Fruit fly (Drosophila melanogaster) whole organism, embryonic: ENCODE measurements around the gene dib.
A peak's percentile ranks its signal among the peaks of the same experiment; 100 is the strongest.

ENCODE experiments used
- Ada2b ChIP-seq: fragments of 200-800 bp; sonication (Bioruptor generic); IDR thresholded peaks from 2 replicates; pipeline ENCODE4 v1.3.6; 2022; ENCODE audit warnings: missing biosample characterization, missing genetic modification characterization
- B-H1 ChIP-seq: fragments of 200-800 bp; sonication (Bioruptor generic); IDR thresholded peaks from 3 replicates; pipeline ENCODE4 v1.3.6; 2022; ENCODE audit warnings: missing biosample characterization, missing genetic modification characterization
- BEAF-32 ChIP-seq: fragments of 200-800 bp; sonication (Bioruptor generic); optimal IDR thresholded peaks from 3 replicates; lab custom pipeline; 2017; ENCODE audit warnings: missing biosample characterization, missing genetic modification characterization, mild to moderate bottlenecking, moderate library complexity, missing genetic modification reagents
- C15 ChIP-seq: fragments of 200-800 bp; sonication (Bioruptor generic); IDR thresholded peaks from 3 replicates; pipeline ENCODE4 v1.3.6; 2022; ENCODE audit warnings: missing biosample characterization, missing genetic modification characterization
- CG11247 ChIP-seq: fragments of 200-800 bp; sonication (Bioruptor generic); IDR thresholded peaks from 2 replicates; pipeline ENCODE4 v1.3.6; 2022; ENCODE audit warnings: missing biosample characterization, missing genetic modification characterization
- CG11456 ChIP-seq: fragments of 200-800 bp; sonication (Bioruptor generic); IDR thresholded peaks from 3 replicates; pipeline ENCODE4 v1.3.6; 2022; ENCODE audit warnings: missing biosample characterization, missing genetic modification characterization
- CG12299 ChIP-seq: fragments of 200-800 bp; sonication (Bioruptor generic); optimal IDR thresholded peaks from 2 replicates; lab custom pipeline; 2018; ENCODE audit warnings: missing biosample characterization, mild to moderate bottlenecking, missing genetic modification characterization
- CG14014 ChIP-seq: fragments of 200-800 bp; sonication (Bioruptor generic); IDR thresholded peaks from 2 replicates; pipeline ENCODE4 v1.3.6; 2022; ENCODE audit warnings: missing biosample characterization, missing genetic modification characterization
- CG14710 ChIP-seq: fragments of 200-800 bp; sonication (Bioruptor generic); optimal IDR thresholded peaks from 3 replicates; lab custom pipeline; 2019; ENCODE audit warnings: missing biosample characterization, mild to moderate bottlenecking, missing genetic modification characterization, moderate library complexity
- CG1602 ChIP-seq: fragments of 200-800 bp; sonication (Bioruptor generic); optimal IDR thresholded peaks from 3 replicates; lab custom pipeline; 2016; ENCODE audit warnings: missing biosample characterization, missing genetic modification characterization
- CG18262 ChIP-seq: fragments of 200-800 bp; optimal IDR thresholded peaks from 3 replicates; lab custom pipeline; 2019; ENCODE audit warnings: missing biosample characterization, mild to moderate bottlenecking, missing genetic modification characterization, moderate library complexity
- CG18476 ChIP-seq: fragments of 200-800 bp; sonication (Bioruptor generic); optimal IDR thresholded peaks from 2 replicates; lab custom pipeline; 2016; ENCODE audit warnings: missing biosample characterization, mild to moderate bottlenecking, missing genetic modification characterization
- CG2202 ChIP-seq: fragments of 200-800 bp; sonication (Bioruptor generic); optimal IDR thresholded peaks from 2 replicates; lab custom pipeline; 2018; ENCODE audit warnings: missing biosample characterization, mild to moderate bottlenecking, missing genetic modification characterization
- CG4328 ChIP-seq: fragments of 200-800 bp; sonication (Bioruptor generic); optimal IDR thresholded peaks from 3 replicates; lab custom pipeline; 2017; ENCODE audit warnings: missing biosample characterization, missing genetic modification reagents, missing genetic modification characterization
- CG5953 ChIP-seq: fragments of 200-800 bp; sonication (Bioruptor generic); IDR thresholded peaks from 2 replicates; pipeline ENCODE4 v1.3.6; 2022; ENCODE audit warnings: missing biosample characterization, missing genetic modification characterization
- CG6813 ChIP-seq: fragments of 200-800 bp; sonication (Bioruptor generic); optimal IDR thresholded peaks from 2 replicates; lab custom pipeline; 2017; ENCODE audit warnings: missing biosample characterization, missing genetic modification characterization, mild to moderate bottlenecking, moderate library complexity, missing genetic modification reagents
- CG7928 ChIP-seq: fragments of 200-800 bp; sonication (Bioruptor generic); optimal IDR thresholded peaks from 2 replicates; lab custom pipeline; 2017; ENCODE audit warnings: missing biosample characterization, mild to moderate bottlenecking, missing genetic modification characterization
- CG8388 ChIP-seq: fragments of 200-800 bp; sonication (Bioruptor generic); optimal IDR thresholded peaks from 2 replicates; lab custom pipeline; 2019; ENCODE audit warnings: missing biosample characterization, mild to moderate bottlenecking, missing genetic modification characterization, moderate library complexity
- CoRest ChIP-seq: fragments of 200-800 bp; sonication (Bioruptor generic); optimal IDR thresholded peaks from 3 replicates; lab custom pipeline; 2018; ENCODE audit warnings: missing biosample characterization, mild to moderate bottlenecking, missing genetic modification characterization, moderate library complexity
- Dbx ChIP-seq: fragments of 200-800 bp; sonication (Bioruptor generic); IDR thresholded peaks from 3 replicates; pipeline ENCODE4 v1.3.6; 2022; ENCODE audit warnings: missing biosample characterization, missing genetic modification characterization
- Dip2 ChIP-seq: fragments of 200-800 bp; sonication (Bioruptor generic); IDR thresholded peaks from 2 replicates; pipeline ENCODE4 v1.3.6; 2022; ENCODE audit warnings: missing biosample characterization, missing genetic modification characterization
- Dp ChIP-seq: fragments of 200-800 bp; sonication (Bioruptor generic); optimal IDR thresholded peaks from 2 replicates; lab custom pipeline; 2018; ENCODE audit warnings: missing biosample characterization, mild to moderate bottlenecking, missing genetic modification characterization, moderate library complexity
- Elba2 ChIP-seq: fragments of 200-800 bp; sonication (Bioruptor generic); optimal IDR thresholded peaks from 3 replicates; lab custom pipeline; 2016; ENCODE audit warnings: missing biosample characterization, missing genetic modification characterization
- HLH4C ChIP-seq: fragments of 200-800 bp; sonication (Bioruptor generic); IDR thresholded peaks from 3 replicates; pipeline ENCODE4 v1.3.6; 2022; ENCODE audit warnings: missing biosample characterization, missing genetic modification characterization; ENCODE audit not compliant: partially characterized antibody
- Hand ChIP-seq: fragments of 200-800 bp; sonication (Bioruptor generic); optimal IDR thresholded peaks from 2 replicates; lab custom pipeline; 2017; ENCODE audit warnings: mild to moderate bottlenecking, missing biosample characterization, missing genetic modification reagents, missing genetic modification characterization
- NFAT ChIP-seq: fragments of 200-800 bp; sonication (Bioruptor generic); IDR thresholded peaks from 2 replicates; pipeline ENCODE4 v1.3.6; 2022; ENCODE audit warnings: missing biosample characterization, missing genetic modification characterization
- Opbp ChIP-seq: fragments of 200-800 bp; sonication (Bioruptor generic); IDR thresholded peaks from 3 replicates; pipeline ENCODE4 v1.3.6; 2022; ENCODE audit warnings: missing biosample characterization, missing genetic modification characterization; ENCODE audit not compliant: partially characterized antibody
- Tbp ChIP-seq: fragments of >200 bp; optimal IDR thresholded peaks from 2 replicates; lab custom pipeline; 2018; ENCODE audit warnings: missing biosample characterization, missing genetic modification characterization
- Vsx1 ChIP-seq: fragments of 200-800 bp; sonication (Bioruptor generic); optimal IDR thresholded peaks from 2 replicates; lab custom pipeline; 2017; ENCODE audit warnings: missing biosample characterization, mild to moderate bottlenecking, missing genetic modification characterization, missing genetic modification reagents
- abd-A ChIP-seq: fragments of 200-800 bp; sonication (Bioruptor generic); optimal IDR thresholded peaks from 3 replicates; lab custom pipeline; 2019; ENCODE audit warnings: missing biosample characterization, mild to moderate bottlenecking, missing genetic modification characterization, moderate library complexity
- ac ChIP-seq: fragments of 200-800 bp; sonication (Bioruptor generic); optimal IDR thresholded peaks from 3 replicates; lab custom pipeline; 2017; ENCODE audit warnings: missing biosample characterization, mild to moderate bottlenecking, missing genetic modification characterization
- caup ChIP-seq: fragments of 200-800 bp; sonication (Bioruptor generic); optimal IDR thresholded peaks from 3 replicates; lab custom pipeline; 2017; ENCODE audit warnings: missing biosample characterization, mild to moderate bottlenecking, missing genetic modification characterization, moderate library complexity; ENCODE audit not compliant: severe bottlenecking
- cg ChIP-seq: fragments of 200-800 bp; sonication (Bioruptor generic); optimal IDR thresholded peaks from 3 replicates; lab custom pipeline; 2019; ENCODE audit warnings: missing biosample characterization, mild to moderate bottlenecking, missing genetic modification characterization, moderate library complexity
- chif ChIP-seq, 2 experiments: fragments of 200-800 bp; sonication (Bioruptor generic); optimal IDR thresholded peaks; 3 replicates each; lab custom pipeline; 2016; ENCODE audit warnings: missing biosample characterization in 2 of 2, missing genetic modification characterization in 2 of 2
- cwo ChIP-seq: fragments of 200-800 bp; sonication (Bioruptor generic); optimal IDR thresholded peaks from 3 replicates; lab custom pipeline; 2017; ENCODE audit warnings: missing biosample characterization, missing genetic modification characterization, mild to moderate bottlenecking, moderate library complexity, missing genetic modification reagents
- en ChIP-seq: fragments of 200-800 bp; sonication (Bioruptor generic); optimal IDR thresholded peaks from 2 replicates; lab custom pipeline; 2016; ENCODE audit warnings: missing biosample characterization, missing genetic modification characterization
- esg ChIP-seq: fragments of 200-800 bp; sonication (Bioruptor generic); conservative IDR thresholded peaks from 2 replicates; pipeline ENCODE4 v1.3.6; 2022; ENCODE audit warnings: missing biosample characterization, missing genetic modification characterization
- hb ChIP-seq: fragments of 200-800 bp; sonication (Bioruptor generic); IDR thresholded peaks from 3 replicates; pipeline ENCODE4 v1.3.6; 2022; ENCODE audit warnings: missing biosample characterization, missing genetic modification characterization; ENCODE audit not compliant: partially characterized antibody
- knrl ChIP-seq: fragments of 200-800 bp; sonication (Bioruptor generic); IDR thresholded peaks from 3 replicates; pipeline ENCODE4 v1.3.6; 2022; ENCODE audit warnings: missing biosample characterization, missing genetic modification characterization; ENCODE audit not compliant: partially characterized antibody
- org-1 ChIP-seq: fragments of 200-800 bp; sonication (Bioruptor generic); optimal IDR thresholded peaks from 2 replicates; lab custom pipeline; 2017; ENCODE audit warnings: missing biosample characterization, missing genetic modification characterization
- pros ChIP-seq: fragments of 200-800 bp; sonication (Bioruptor generic); optimal IDR thresholded peaks from 3 replicates; lab custom pipeline; 2019; ENCODE audit warnings: missing biosample characterization, mild to moderate bottlenecking, missing genetic modification characterization, moderate library complexity
- row ChIP-seq: fragments of 200-800 bp; sonication (Bioruptor generic); IDR thresholded peaks from 3 replicates; pipeline ENCODE4 v1.3.6; 2022; ENCODE audit warnings: missing biosample characterization, missing genetic modification characterization
- slp2 ChIP-seq: fragments of 200-800 bp; sonication (Bioruptor generic); optimal IDR thresholded peaks from 2 replicates; lab custom pipeline; 2016; ENCODE audit warnings: missing biosample characterization, missing genetic modification characterization
- sna ChIP-seq: fragments of 200-800 bp; sonication (Bioruptor generic); IDR thresholded peaks from 2 replicates; pipeline ENCODE4 v1.3.6; 2022; ENCODE audit warnings: missing biosample characterization, missing genetic modification characterization; ENCODE audit not compliant: partially characterized antibody
- so ChIP-seq: fragments of 200-800 bp; sonication (Bioruptor generic); IDR thresholded peaks from 3 replicates; pipeline ENCODE4 v1.3.6; 2022; ENCODE audit warnings: missing biosample characterization, missing genetic modification characterization
- sob ChIP-seq: fragments of 200-800 bp; sonication (Bioruptor generic); IDR thresholded peaks from 2 replicates; pipeline ENCODE4 v1.3.6; 2022; ENCODE audit warnings: missing biosample characterization, missing genetic modification characterization
- tap ChIP-seq: fragments of 200-800 bp; optimal IDR thresholded peaks from 3 replicates; lab custom pipeline; 2019; ENCODE audit warnings: missing biosample characterization, mild to moderate bottlenecking, missing genetic modification characterization, moderate library complexity
- tx ChIP-seq: fragments of 200-800 bp; sonication (Bioruptor generic); optimal IDR thresholded peaks from 2 replicates; lab custom pipeline; 2016; ENCODE audit warnings: missing biosample characterization, missing genetic modification characterization
- vfl ChIP-seq: fragments of 200-800 bp; sonication (Bioruptor generic); optimal IDR thresholded peaks from 2 replicates; lab custom pipeline; 2016; ENCODE audit warnings: missing biosample characterization, missing genetic modification characterization

Gene dib

DNA sequence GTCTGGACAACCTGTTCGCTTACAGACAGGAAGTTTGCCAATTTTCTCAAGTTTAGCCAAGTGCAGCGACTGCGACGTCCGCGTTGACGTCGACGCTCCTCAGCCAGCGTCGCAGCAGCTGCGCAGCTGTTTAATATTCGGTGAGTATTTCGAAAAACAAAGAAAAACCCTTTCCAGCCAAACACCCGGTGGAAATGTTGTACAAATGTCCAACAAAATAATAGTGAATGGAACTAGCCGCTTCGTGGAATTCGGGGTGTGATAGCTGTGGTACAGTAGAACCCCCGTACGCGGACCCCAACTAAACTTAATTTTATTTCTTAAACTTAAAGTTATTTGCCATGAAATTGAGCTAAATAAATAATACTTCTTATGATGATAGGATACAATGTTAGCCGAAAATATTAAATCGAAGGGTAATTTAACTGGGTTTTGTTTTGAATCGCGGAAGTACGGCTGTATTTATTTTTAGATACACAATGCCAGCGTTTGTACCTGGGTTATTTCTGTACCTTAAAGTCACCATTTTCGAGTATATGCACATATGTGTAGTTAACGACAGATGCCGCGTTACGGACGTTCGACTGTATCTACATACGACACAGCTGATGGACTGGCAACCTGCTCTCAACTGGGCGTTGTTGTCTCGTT lies 46.9 kb downstream of the dib start (continued):
- TF ChIP-seq B-H1 (GFP tag; lab: Robert Waterston, UW) = 0 out of 3 replicates have a peak, but pooled peaks have one; percentile 18
- TF ChIP-seq abd-A = no peak
- peak; percentile 62; the same call in 2 of the 3 replicates for TF ChIP-seq Dbx (GFP tag; lab: Robert Waterston, UW)
- peak; percentile 73 for TF ChIP-seq CG8388 (GFP tag; lab: Kevin White, UChicago)
- no peak for TF ChIP-seq Dp (GFP tag; lab: Kevin White, UChicago)
- peak; percentile 67 for TF ChIP-seq org-1 (GFP tag; lab: Kevin White, UChicago)
- TF ChIP-seq CG2202 (tag; lab: Kevin White, UChicago) = peak; percentile 48
- peak; percentile 66 for TF ChIP-seq cwo (GFP tag; lab: Kevin White, UChicago)
- peak; percentile 84 for TF ChIP-seq CG18262
- peak; percentile 15 for TF ChIP-seq Vsx1
- peak; percentile 53 for TF ChIP-seq Hand
- TF ChIP-seq CG6813 (GFP tag; lab: Kevin White, UChicago) = peak; percentile 45
- no peak for TF ChIP-seq BEAF-32 (GFP tag; lab: Kevin White, UChicago)
- peak; percentile 44; the same call in 1 of the 2 replicates for TF ChIP-seq CG14014 (GFP tag; lab: Robert Waterston, UW)
- peak; percentile 20; the same call in 1 of the 2 replicates for TF ChIP-seq NFAT (GFP tag; lab: Robert Waterston, UW)
- TF ChIP-seq knrl = no peak
- TF ChIP-seq Tbp (GFP tag; lab: Kevin White, UChicago) = no peak
- TF ChIP-seq C15 (GFP tag; lab: Robert Waterston, UW) = no peak
- TF ChIP-seq CG11456 (GFP tag; lab: Robert Waterston, UW) = peak; percentile 39; the same call in 1 of the 3 replicates
- TF ChIP-seq tap (tag; lab: Kevin White, UChicago) = peak; percentile 61
- no peak for TF ChIP-seq Dip2 (GFP tag; lab: Robert Waterston, UW)
- TF ChIP-seq chif (GFP tag; optimal IDR thresholded peaks at IDR 0.05; lab: Kevin White, UChicago) = peak; percentile 61 to 68
- peak; percentile 33; the same call in 1 of the 2 replicates for TF ChIP-seq CG11247 (GFP tag; lab: Robert Waterston, UW)
- TF ChIP-seq en (GFP tag; lab: Kevin White, UChicago) = no peak
- peak; percentile 16 for TF ChIP-seq ac (GFP tag; lab: Kevin White, UChicago)
- TF ChIP-seq sna (GFP tag; lab: Robert Waterston, UW) = no peak
- TF ChIP-seq CoRest (tag; lab: Kevin White, UChicago) = peak; percentile 87
- peak; percentile 63 for TF ChIP-seq CG1602
- TF ChIP-seq HLH4C (GFP tag; lab: Robert Waterston, UW) = no peak
- no peak for TF ChIP-seq pros
- TF ChIP-seq Elba2 (GFP tag; lab: Kevin White, UChicago) = no peak
- peak; percentile 37 for TF ChIP-seq CG4328 (GFP tag; lab: Kevin White, UChicago)
- no peak for TF ChIP-seq Opbp (GFP tag; lab: Robert Waterston, UW)
- TF ChIP-seq vfl (GFP tag; lab: Kevin White, UChicago) = no peak
- TF ChIP-seq slp2 (GFP tag; lab: Kevin White, UChicago) = peak; percentile 61
- peak; percentile 89 for TF ChIP-seq row (GFP tag; lab: Robert Waterston, UW)
- TF ChIP-seq sob (GFP tag; lab: Robert Waterston, UW) = peak; percentile 65
- TF ChIP-seq tx = peak; percentile 49
- peak; percentile 56; the same call in 2 of the 3 replicates for TF ChIP-seq so (GFP tag; lab: Robert Waterston, UW)
- peak; percentile 25 for TF ChIP-seq CG12299 (tag; lab: Kevin White, UChicago)
- peak; percentile 42; the same call in 1 of the 2 replicates for TF ChIP-seq esg (GFP tag; lab: Robert Waterston, UW)
- TF ChIP-seq CG5953 (GFP tag; lab: Robert Waterston, UW) = no peak
- TF ChIP-seq cg (GFP tag; lab: Kevin White, UChicago) = no peak
- peak; percentile 64 for TF ChIP-seq caup (GFP tag; lab: Kevin White, UChicago)
- peak; percentile 42 for TF ChIP-seq CG18476 (GFP tag; lab: Kevin White, UChicago)
- TF ChIP-seq CG14710 = peak; percentile 74
- peak; percentile 55 for TF ChIP-seq Ada2b
- no peak for TF ChIP-seq CG7928 (GFP tag; lab: Kevin White, UChicago)
- no peak for TF ChIP-seq hb
